Fruit fly (Drosophila melanogaster): Measurements from ENCODE around the gene santa-maria.

The santa-maria gene

dm6 chr2L:7450966-7451365 lies at the start of gene santa-maria:
Gene santa-maria, minus strand, starts transcription at chr2L:7451244.
- TF ChIP-seq noc (tag; optimal IDR thresholded peaks at IDR 0.05): no peak

dm6 chr2L:7498208-7498607 lies 47.2 kb upstream of the santa-maria start:
- no peak for TF ChIP-seq noc (tag; optimal IDR thresholded peaks at IDR 0.05)

- TF ChIP-seq noc (tag; optimal IDR thresholded peaks at IDR 0.05): no peak
These were observed 46.2 kb upstream of the santa-maria start, which contains the start of gene Obp28a for dm6 chr2L:7497265-7497664. Gene Obp28a, minus strand, starts transcription at chr2L:7497365.

- TF ChIP-seq noc (tag; optimal IDR thresholded peaks at IDR 0.05): peak; percentile 11
These were observed 45.0 kb upstream of the santa-maria start, which contains the start of gene Ziz for dm6 chr2L:7495987-7496503. Gene Ziz, minus strand, starts transcription at chr2L:7496307.

dm6 chr2L:7495294-7495986 lies 44.4 kb upstream of the santa-maria start:
- TF ChIP-seq noc (tag; optimal IDR thresholded peaks at IDR 0.05): no peak

- TF ChIP-seq noc (tag; optimal IDR thresholded peaks at IDR 0.05): peak; percentile 44
These were observed 43.6 kb upstream of the santa-maria start for dm6 chr2L:7494341-7495293.

- no peak for TF ChIP-seq noc (tag; optimal IDR thresholded peaks at IDR 0.05)
These were observed 42.4 kb upstream of the santa-maria start for dm6 chr2L:7493444-7493843.

dm6 chr2L:7492508-7492907 lies 41.5 kb upstream of the santa-maria start:
- TF ChIP-seq noc (tag; optimal IDR thresholded peaks at IDR 0.05): peak; percentile 7

dm6 chr2L:7491902-7492301 lies 40.9 kb upstream of the santa-maria start:
- no peak for TF ChIP-seq noc (tag; optimal IDR thresholded peaks at IDR 0.05)

- TF ChIP-seq noc (tag; optimal IDR thresholded peaks at IDR 0.05): no peak
These were observed 35.2 kb upstream of the santa-maria start for dm6 chr2L:7486222-7486621.

- TF ChIP-seq noc (tag; optimal IDR thresholded peaks at IDR 0.05): no peak
These were observed 23.4 kb upstream of the santa-maria start, which contains the start of gene CG6441 for dm6 chr2L:7474404-7474803. Gene CG6441, plus strand, starts transcription at chr2L:7474704.

dm6 chr2L:7473248-7473647 lies 22.2 kb upstream of the santa-maria start:
- TF ChIP-seq noc (tag; optimal IDR thresholded peaks at IDR 0.05): no peak

- no peak for TF ChIP-seq noc (tag; optimal IDR thresholded peaks at IDR 0.05)
These were observed 15.3 kb upstream of the santa-maria start, which contains the start of gene CG6055 for dm6 chr2L:7466304-7466703. Gene CG6055, plus strand, starts transcription at chr2L:7466543.

dm6 chr2L:7462147-7462546 lies 11.1 kb upstream of the santa-maria start, which contains the start of gene Gr28b:
Gene Gr28b, minus strand, starts transcription at chr2L:7462247.
- no peak for TF ChIP-seq noc (tag; optimal IDR thresholded peaks at IDR 0.05)

- no peak for TF ChIP-seq noc (tag; optimal IDR thresholded peaks at IDR 0.05)
These were observed 3.1 kb upstream of the santa-maria start, which contains the start of gene Gr28a for dm6 chr2L:7454112-7454511. Gene Gr28a, minus strand, starts transcription at chr2L:7454212.

- TF ChIP-seq noc (tag; optimal IDR thresholded peaks at IDR 0.05): no peak
These were observed 1.0 kb upstream of the santa-maria start for dm6 chr2L:7452093-7452492.

All from whole organism, larva.